Worm (Caenorhabditis elegans): ENCODE measurements around the gene C18H7.6.

DNA sequence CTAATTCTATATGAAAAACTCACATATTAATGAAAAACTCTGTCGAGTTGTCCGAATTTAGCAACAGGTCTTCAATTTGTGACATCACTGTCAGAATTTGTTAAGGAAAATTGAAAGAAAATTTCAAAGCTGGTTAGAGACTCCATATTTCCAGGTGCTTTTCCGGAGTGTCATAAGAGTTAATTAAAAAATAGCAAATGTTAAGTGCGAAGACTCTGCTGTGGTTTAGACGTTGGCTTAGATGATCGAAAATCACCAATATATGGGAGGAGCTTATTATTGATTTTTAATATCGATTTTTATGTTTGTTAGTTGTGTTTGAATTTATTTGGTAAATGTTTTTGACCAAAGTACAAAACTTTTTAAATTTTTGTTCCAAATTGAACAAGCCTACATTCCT lies 4.6 kb downstream of the C18H7.6 start, which contains the start of gene C18H7.12:
- TF ChIP-seq C34B4.2 (tag; optimal IDR thresholded peaks at IDR 0.05) (no peak), elt-3 (tag; optimal IDR thresholded peaks at IDR 0.05) (no peak), alr-1 (tag; optimal IDR thresholded peaks at IDR 0.05; ENCODE audit: borderline replicate concordance) (no peak), aly-2 (tag; optimal IDR thresholded peaks at IDR 0.05) (no peak), unc-130 (tag; optimal IDR thresholded peaks at IDR 0.05) (no peak), aha-1 (tag; optimal IDR thresholded peaks at IDR 0.05) (no peak)

Data from whole organism, L1 larva.